Worm (Caenorhabditis elegans): Measurements from ENCODE around the gene fis-1.
"Not testable (repeated sequence)": the region's sequence is repeated elsewhere in the genome, so short reads cannot be mapped to it uniquely, and the experiment has no call there.

fis-1 gene

ce11 chrII:6764734-6765133, 9.8 kb downstream of the fis-1 start, which contains the start of gene nlp-50:
Gene nlp-50, plus strand, starts transcription at chrII:6765034.
- TF ChIP-seq cog-1 (tag; optimal IDR thresholded peaks at IDR 0.05) (no peak), tab-1 (GFP tag; IDR thresholded peaks at IDR 0.05) (no peak), T22C8.4 (GFP tag; IDR thresholded peaks at IDR 0.05) (no peak), flt-1 (GFP tag; IDR thresholded peaks at IDR 0.05) (no peak), ref-1 (GFP tag; conservative IDR thresholded peaks at IDR 0.05) (no peak), ztf-23 (GFP tag; IDR thresholded peaks at IDR 0.05) (no peak), ztf-29 (GFP tag; IDR thresholded peaks at IDR 0.05) (no peak), med-1 (GFP tag; optimal IDR thresholded peaks at IDR 0.05; ENCODE audit: insufficient read depth) (no peak), klf-2 (GFP tag; conservative IDR thresholded peaks at IDR 0.05) (no peak)

- TF ChIP-seq flt-1 (GFP tag; IDR thresholded peaks at IDR 0.05), result no peak
- TF ChIP-seq med-1 (GFP tag; optimal IDR thresholded peaks at IDR 0.05; ENCODE audit: insufficient read depth), result no peak
- TF ChIP-seq ref-1 (GFP tag; conservative IDR thresholded peaks at IDR 0.05), result no peak
Observed at ce11 chrII:6768014-6768413, 13.0 kb downstream of the fis-1 start, which contains the start of gene F41G3.18. Gene F41G3.18, plus strand, starts transcription at chrII:6768314.

- TF ChIP-seq ztf-23 (GFP tag; IDR thresholded peaks at IDR 0.05) (no peak), T22C8.4 (GFP tag; IDR thresholded peaks at IDR 0.05) (no peak), tab-1 (GFP tag; IDR thresholded peaks at IDR 0.05) (no peak), ztf-29 (GFP tag; IDR thresholded peaks at IDR 0.05) (no peak), klf-2 (GFP tag; conservative IDR thresholded peaks at IDR 0.05) (no peak), med-1 (GFP tag; optimal IDR thresholded peaks at IDR 0.05; ENCODE audit: insufficient read depth) (no peak), ref-1 (GFP tag; conservative IDR thresholded peaks at IDR 0.05) (no peak)
Observed at ce11 chrII:6770030-6770429, 15.1 kb downstream of the fis-1 start.

- TF ChIP-seq cog-1 (tag; optimal IDR thresholded peaks at IDR 0.05) (no peak), med-1 (GFP tag; optimal IDR thresholded peaks at IDR 0.05; ENCODE audit: insufficient read depth) (no peak), ref-1 (GFP tag; conservative IDR thresholded peaks at IDR 0.05) (no peak), klf-2 (GFP tag; conservative IDR thresholded peaks at IDR 0.05) (no peak), ztf-23 (GFP tag; IDR thresholded peaks at IDR 0.05) (no peak), tab-1 (GFP tag; IDR thresholded peaks at IDR 0.05) (no peak)
Observed at ce11 chrII:6772482-6772881, 17.5 kb downstream of the fis-1 start.

ce11 chrII:6775076-6775475, 20.1 kb downstream of the fis-1 start, which contains the start of gene agr-1:
Gene agr-1, minus strand, starts transcription at chrII:6775176.
- not testable (repeated sequence) for TF ChIP-seq med-1 (GFP tag; optimal IDR thresholded peaks at IDR 0.05; ENCODE audit: insufficient read depth); ref-1 (GFP tag; conservative IDR thresholded peaks at IDR 0.05); flt-1 (GFP tag; IDR thresholded peaks at IDR 0.05)

- TF ChIP-seq med-1 (GFP tag; optimal IDR thresholded peaks at IDR 0.05; ENCODE audit: insufficient read depth) (peak; percentile 6), klf-2 (GFP tag; conservative IDR thresholded peaks at IDR 0.05) (no peak), ztf-23 (GFP tag; IDR thresholded peaks at IDR 0.05) (peak; percentile 67)
Observed at ce11 chrII:6776418-6777034, 21.6 kb downstream of the fis-1 start, which contains the start of gene ssup-72. Gene ssup-72, plus strand, starts transcription at chrII:6776598.

ce11 chrII:6779104-6779503, 24.1 kb downstream of the fis-1 start, which contains the start of gene T13C2.7:
Gene T13C2.7, plus strand, starts transcription at chrII:6779404.
- TF ChIP-seq med-1 (GFP tag; optimal IDR thresholded peaks at IDR 0.05; ENCODE audit: insufficient read depth) (no peak), ref-1 (GFP tag; conservative IDR thresholded peaks at IDR 0.05) (no peak), klf-2 (GFP tag; conservative IDR thresholded peaks at IDR 0.05) (no peak), ztf-23 (GFP tag; IDR thresholded peaks at IDR 0.05) (no peak), ztf-29 (GFP tag; IDR thresholded peaks at IDR 0.05) (no peak), cog-1 (tag; optimal IDR thresholded peaks at IDR 0.05) (no peak), tab-1 (GFP tag; IDR thresholded peaks at IDR 0.05) (no peak), flt-1 (GFP tag; IDR thresholded peaks at IDR 0.05) (no peak), T22C8.4 (GFP tag; IDR thresholded peaks at IDR 0.05) (no peak)

ce11 chrII:6781231-6781630, 26.3 kb downstream of the fis-1 start:
- no peak for TF ChIP-seq ztf-23 (GFP tag; IDR thresholded peaks at IDR 0.05)
- TF ChIP-seq flt-1 (GFP tag; IDR thresholded peaks at IDR 0.05), result no peak
- no peak for TF ChIP-seq T22C8.4 (GFP tag; IDR thresholded peaks at IDR 0.05)
- no peak for TF ChIP-seq tab-1 (GFP tag; IDR thresholded peaks at IDR 0.05)
- TF ChIP-seq klf-2 (GFP tag; conservative IDR thresholded peaks at IDR 0.05), result no peak
- TF ChIP-seq ref-1 (GFP tag; conservative IDR thresholded peaks at IDR 0.05), result no peak
- no peak for TF ChIP-seq cog-1 (tag; optimal IDR thresholded peaks at IDR 0.05)
- no peak for TF ChIP-seq ztf-29 (GFP tag; IDR thresholded peaks at IDR 0.05)
- TF ChIP-seq med-1 (GFP tag; optimal IDR thresholded peaks at IDR 0.05; ENCODE audit: insufficient read depth), result no peak

ce11 chrII:6781983-6782382, 27.0 kb downstream of the fis-1 start:
- TF ChIP-seq cog-1 (tag; optimal IDR thresholded peaks at IDR 0.05), result no peak
- TF ChIP-seq flt-1 (GFP tag; IDR thresholded peaks at IDR 0.05), result no peak
- no peak for TF ChIP-seq ztf-29 (GFP tag; IDR thresholded peaks at IDR 0.05)
- TF ChIP-seq T22C8.4 (GFP tag; IDR thresholded peaks at IDR 0.05), result no peak
- TF ChIP-seq ztf-23 (GFP tag; IDR thresholded peaks at IDR 0.05), result no peak
- TF ChIP-seq med-1 (GFP tag; optimal IDR thresholded peaks at IDR 0.05; ENCODE audit: insufficient read depth), result no peak
- no peak for TF ChIP-seq tab-1 (GFP tag; IDR thresholded peaks at IDR 0.05)
- no peak for TF ChIP-seq ref-1 (GFP tag; conservative IDR thresholded peaks at IDR 0.05)
- TF ChIP-seq klf-2 (GFP tag; conservative IDR thresholded peaks at IDR 0.05), result no peak

- TF ChIP-seq cog-1 (tag; optimal IDR thresholded peaks at IDR 0.05), result no peak
- no peak for TF ChIP-seq med-1 (GFP tag; optimal IDR thresholded peaks at IDR 0.05; ENCODE audit: insufficient read depth)
Observed at ce11 chrII:6782738-6783163, 27.8 kb downstream of the fis-1 start.
